Worm (Caenorhabditis elegans) whole organism, L1 larva: Measurements from ENCODE around the gene F18E9.7.
A peak's percentile ranks its signal among the peaks of the same experiment; 100 is the strongest.

ENCODE experiments used
- C04F5.9 ChIP-seq: sonication (generic microtip); optimal IDR thresholded peaks from 2 replicates; lab custom pipeline; 2016; ENCODE audit warnings: missing genetic modification characterization, missing compliant biosample characterization
- Y116A8C.19 ChIP-seq: sonication (generic microtip); optimal IDR thresholded peaks from 2 replicates; lab custom pipeline; 2016; ENCODE audit warnings: missing compliant biosample characterization, missing genetic modification characterization, borderline replicate concordance
- alr-1 ChIP-seq: fragments of 200-800 bp; sonication (Bioruptor generic); optimal IDR thresholded peaks from 2 replicates; lab custom pipeline; 2018; ENCODE audit warnings: borderline replicate concordance, mild to moderate bottlenecking, missing genetic modification characterization, missing compliant biosample characterization
- ama-1 ChIP-seq: fragments of 150-350 bp; optimal IDR thresholded peaks from 2 replicates; lab custom pipeline; 2014
- blmp-1 ChIP-seq: fragments of 150-350 bp; optimal IDR thresholded peaks from 2 replicates; lab custom pipeline; 2014; ENCODE audit warnings: missing biosample characterization, missing genetic modification characterization
- ceh-63 ChIP-seq: fragments of 200-800 bp; sonication (Bioruptor generic); optimal IDR thresholded peaks from 2 replicates; lab custom pipeline; 2018; ENCODE audit warnings: mild to moderate bottlenecking, missing genetic modification characterization, missing compliant biosample characterization
- ceh-82 ChIP-seq, 3 experiments: fragments of 150-350 bp in 1 of 3; sonication (generic microtip) in 2 of 3; optimal IDR thresholded peaks; 2 replicates each; lab custom pipeline; 2014 to 2017; ENCODE audit warnings: missing biosample characterization in 3 of 3, missing genetic modification characterization in 3 of 3
- ceh-90 ChIP-seq: sonication (generic microtip); optimal IDR thresholded peaks from 2 replicates; lab custom pipeline; 2016; ENCODE audit warnings: missing genetic modification characterization, missing compliant biosample characterization
- dpl-1 ChIP-seq, 3 experiments: fragments of 150-350 bp in 2 of 3; sonication (generic microtip) in 1 of 3; optimal IDR thresholded peaks; 2 replicates each; lab custom pipeline; 2014 to 2017; ENCODE audit warnings: missing biosample characterization in 3 of 3, missing genetic modification characterization in 3 of 3, missing genetic modification reagents in 3 of 3
- efl-1 ChIP-seq, 4 experiments: fragments of 150-350 bp; optimal IDR thresholded peaks in 3 of 4; peaks in 1 of 4; 1 replicate in 1 of 4; 2 replicates in 3 of 4; lab custom pipeline; 2014; ENCODE audit warnings: missing biosample characterization in 2 of 4, missing genetic modification characterization in 2 of 4, missing genetic modification reagents in 2 of 4
- egl-27 ChIP-seq, 2 experiments: fragments of 150-350 bp in 1 of 2; sonication (generic microtip); optimal IDR thresholded peaks; 3 replicates each; lab custom pipeline; 2017 to 2018; ENCODE audit warnings: missing biosample characterization in 2 of 2, missing genetic modification characterization in 2 of 2, missing genetic modification reagents in 2 of 2
- elt-2 ChIP-seq: sonication (generic microtip); optimal IDR thresholded peaks from 2 replicates; lab custom pipeline; 2016; ENCODE audit warnings: missing genetic modification characterization, mild to moderate bottlenecking, inconsistent platforms, missing compliant biosample characterization, missing genetic modification reagents
- fkh-4 ChIP-seq: sonication (generic microtip); optimal IDR thresholded peaks from 2 replicates; lab custom pipeline; 2016; ENCODE audit warnings: missing compliant biosample characterization, missing genetic modification characterization, borderline replicate concordance
- fkh-8 ChIP-seq: sonication (generic microtip); optimal IDR thresholded peaks from 2 replicates; lab custom pipeline; 2016; ENCODE audit warnings: mild to moderate bottlenecking, missing genetic modification characterization, missing compliant biosample characterization
- hpl-2 ChIP-seq: fragments of 150-350 bp; optimal IDR thresholded peaks from 2 replicates; lab custom pipeline; 2014; ENCODE audit warnings: missing biosample characterization, missing genetic modification reagents, missing genetic modification characterization
- isw-1 ChIP-seq: fragments of 200-800 bp; sonication (Bioruptor generic); IDR thresholded peaks from 2 replicates; pipeline ENCODE4 v1.3.6; 2022; ENCODE audit warnings: missing genetic modification characterization, missing compliant biosample characterization
- lin-13 ChIP-seq: fragments of 150-350 bp; optimal IDR thresholded peaks from 2 replicates; lab custom pipeline; 2014; ENCODE audit warnings: missing biosample characterization, missing genetic modification reagents, missing genetic modification characterization
- lin-15B ChIP-seq: fragments of 150-350 bp; sonication (generic microtip); optimal IDR thresholded peaks from 3 replicates; lab custom pipeline; 2014; ENCODE audit warnings: missing biosample characterization, missing genetic modification characterization
- lin-35 ChIP-seq, 2 experiments: fragments of 150-350 bp; optimal IDR thresholded peaks; 2 replicates each; lab custom pipeline; 2014; ENCODE audit warnings: missing biosample characterization in 2 of 2, missing genetic modification characterization in 2 of 2, missing genetic modification reagents in 2 of 2
- lin-39 ChIP-seq: fragments of 150-350 bp; optimal IDR thresholded peaks from 2 replicates; lab custom pipeline; 2014; ENCODE audit warnings: missing biosample characterization, missing genetic modification reagents, missing genetic modification characterization
- mep-1 ChIP-seq: fragments of 150-350 bp; optimal IDR thresholded peaks from 2 replicates; lab custom pipeline; 2014; ENCODE audit warnings: missing biosample characterization, missing genetic modification characterization
- nhr-11 ChIP-seq: fragments of 150-350 bp; optimal IDR thresholded peaks from 2 replicates; lab custom pipeline; 2014; ENCODE audit warnings: missing biosample characterization, missing genetic modification characterization
- nhr-12 ChIP-seq: sonication (generic microtip); optimal IDR thresholded peaks from 2 replicates; lab custom pipeline; 2017; ENCODE audit warnings: missing biosample characterization, missing genetic modification characterization
- nhr-19 ChIP-seq: fragments of 200-800 bp; sonication (Bioruptor generic); conservative IDR thresholded peaks from 2 replicates; pipeline ENCODE4 v1.3.6; 2022; ENCODE audit warnings: missing genetic modification characterization, missing compliant biosample characterization
- nhr-20 ChIP-seq: sonication (generic microtip); optimal IDR thresholded peaks from 2 replicates; lab custom pipeline; 2016; ENCODE audit warnings: mild to moderate bottlenecking, missing genetic modification characterization, missing compliant biosample characterization
- nhr-76 ChIP-seq: sonication (generic microtip); optimal IDR thresholded peaks from 2 replicates; lab custom pipeline; 2017; ENCODE audit warnings: missing biosample characterization, missing genetic modification characterization
- nhr-85 ChIP-seq: sonication (generic microtip); peaks from one replicate; lab custom pipeline; 2016; ENCODE audit warnings: missing genetic modification characterization, inconsistent platforms, missing compliant biosample characterization
- sptf-1 ChIP-seq: fragments of 150-350 bp; optimal IDR thresholded peaks from 2 replicates; lab custom pipeline; 2014; ENCODE audit warnings: missing biosample characterization, missing genetic modification characterization
- vab-15 ChIP-seq: sonication (generic microtip); optimal IDR thresholded peaks from 2 replicates; lab custom pipeline; 2017; ENCODE audit warnings: missing genotype, mild to moderate bottlenecking, missing genetic modification characterization, missing compliant biosample characterization
- zip-4 ChIP-seq: fragments of 200-800 bp; sonication (Bioruptor generic); optimal IDR thresholded peaks from 2 replicates; lab custom pipeline; 2018; ENCODE audit warnings: mild to moderate bottlenecking, missing genetic modification characterization, moderate library complexity, missing compliant biosample characterization
- ztf-11 ChIP-seq, 2 experiments: sonication (generic microtip); optimal IDR thresholded peaks; 2 replicates each; lab custom pipeline; 2016 to 2017; ENCODE audit warnings: missing genetic modification characterization in 2 of 2, missing biosample characterization in 1 of 2, missing compliant biosample characterization in 1 of 2

Gene F18E9.7

DNA sequence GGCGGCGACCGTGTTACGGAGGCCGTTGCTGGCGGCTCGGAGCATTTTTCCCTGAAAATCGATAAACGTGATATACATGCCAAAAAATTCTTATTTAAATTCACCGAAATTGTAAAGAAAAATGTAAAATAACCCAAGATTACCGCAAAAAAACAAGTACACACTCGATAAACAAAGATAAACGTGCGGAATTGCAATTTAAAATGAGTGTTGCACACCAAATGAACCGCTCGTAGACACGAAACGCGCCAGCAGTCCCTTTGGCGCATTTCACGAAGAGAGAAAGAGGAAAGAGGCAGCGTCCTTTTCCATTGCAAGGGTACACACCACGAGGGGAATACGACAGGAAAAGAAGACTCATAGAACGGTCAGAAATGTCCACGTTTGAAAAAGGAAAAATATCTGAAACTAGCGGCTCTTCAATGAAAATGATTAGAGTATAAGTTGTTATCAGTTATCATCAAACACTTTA lies 51.5 kb downstream of the F18E9.7 start, which contains the start of gene sdha-1 (continued):
- TF ChIP-seq lin-13 (GFP tag; lab: Kevin White, UChicago), result peak; percentile 70
- TF ChIP-seq efl-1 (optimal IDR thresholded peaks at IDR 0.05; lab: Kevin White, UChicago), result peak; percentile 70 to 72
- TF ChIP-seq efl-1 (GFP tag; optimal IDR thresholded peaks at IDR 0.05 in 1 of 2; lab: Kevin White, UChicago), result peak; percentile 69 to 96
- no peak for TF ChIP-seq vab-15 (tag; lab: Kevin White, UChicago)
- TF ChIP-seq zip-4, result peak; percentile 53
- peak; percentile 66 to 82 (median 79) for TF ChIP-seq dpl-1 (GFP tag; optimal IDR thresholded peaks at IDR 0.05; lab: Kevin White, UChicago)
- peak; percentile 89 for TF ChIP-seq blmp-1 (tag; lab: Kevin White, UChicago)
- TF ChIP-seq ama-1 (lab: Kevin White, UChicago), result no peak
- TF ChIP-seq Y116A8C.19 (tag; lab: Kevin White, UChicago), result no peak
- peak; percentile 70 for TF ChIP-seq lin-15B (tag; lab: Kevin White, UChicago)
- peak; percentile 87 for TF ChIP-seq fkh-8
- peak; percentile 94 for TF ChIP-seq nhr-20 (tag; lab: Kevin White, UChicago)
- TF ChIP-seq nhr-12 (tag; lab: Kevin White, UChicago), result no peak
- TF ChIP-seq elt-2 (tag; lab: Kevin White, UChicago), result peak; percentile 86
- TF ChIP-seq nhr-85 (tag; lab: Kevin White, UChicago), result peak; percentile 93
- no peak for TF ChIP-seq egl-27 (tag; optimal IDR thresholded peaks at IDR 0.05; lab: Kevin White, UChicago)
- TF ChIP-seq ceh-90 (tag; lab: Kevin White, UChicago), result no peak
- peak; percentile 57 for TF ChIP-seq isw-1 (GFP tag; lab: Robert Waterston, UW)
- TF ChIP-seq sptf-1 (tag; lab: Kevin White, UChicago), result no peak
- TF ChIP-seq lin-39 (tag; lab: Kevin White, UChicago), result peak; percentile 63
- peak; percentile 96 for TF ChIP-seq mep-1 (tag; lab: Kevin White, UChicago)
- peak; percentile 4 for TF ChIP-seq hpl-2 (GFP tag; lab: Kevin White, UChicago)
- TF ChIP-seq nhr-76 (tag; lab: Kevin White, UChicago), result no peak
- peak in 1 of 2 experiments; percentile 62 for TF ChIP-seq ztf-11 (tag; optimal IDR thresholded peaks at IDR 0.05; lab: Kevin White, UChicago)
- peak; percentile 8 for TF ChIP-seq C04F5.9 (tag; lab: Kevin White, UChicago)
- no peak for TF ChIP-seq ceh-63 (GFP tag; lab: Kevin White, UChicago)
- peak; percentile 98 for TF ChIP-seq nhr-19 (GFP tag; lab: Robert Waterston, UW)
- peak; percentile 77 to 91 for TF ChIP-seq lin-35 (GFP tag; optimal IDR thresholded peaks at IDR 0.05; lab: Kevin White, UChicago)
- TF ChIP-seq ceh-82 (tag; optimal IDR thresholded peaks at IDR 0.05; lab: Kevin White, UChicago), result peak; percentile 81 to 87 (median 86)
- TF ChIP-seq nhr-11, result no peak
- no peak for TF ChIP-seq fkh-4 (tag; lab: Kevin White, UChicago)
- no peak for TF ChIP-seq alr-1 (tag; lab: Kevin White, UChicago)
